ENCODE assay signal across 5 worm cellular contexts in the genomic region with DNA sequence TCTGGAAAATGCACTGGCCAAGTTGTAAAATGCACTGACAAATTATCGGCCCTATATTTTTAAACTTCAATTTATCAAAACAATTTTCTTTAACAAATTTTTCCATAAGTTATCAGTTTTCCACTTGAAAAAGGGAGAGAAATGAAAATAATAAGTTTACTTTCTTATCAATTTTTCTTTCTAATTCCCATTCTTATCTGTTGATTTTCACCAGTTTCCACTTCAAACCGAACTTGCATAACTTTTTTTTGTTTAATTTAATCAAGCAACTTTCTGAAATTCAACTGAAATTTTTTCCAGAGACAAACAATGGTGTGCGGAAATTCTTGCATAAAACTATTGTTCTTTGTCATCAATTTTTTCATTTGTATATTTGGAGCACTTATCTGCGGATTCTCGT.
TF ChIP-seq lines count a peak whose summit lies in the region.

tsp-9 (plus strand) TSS at position 301 of the 400 bp plus-strand sequence.

TF ChIP-seq in whole organism, L1 larva, 84 proteins besides CTCF, POLR2A, EP300 and RAD21:
- TF ChIP-seq vab-15 (tag; optimal IDR thresholded peaks at IDR 0.05; lab: Kevin White, UChicago) (no peak), elt-2 (tag; optimal IDR thresholded peaks at IDR 0.05; lab: Kevin White, UChicago) (peak; percentile 47), lin-35 (GFP tag; optimal IDR thresholded peaks at IDR 0.05; lab: Kevin White, UChicago) (peak in 1 of 2 experiments; percentile 25)
TF ChIP-seq in whole organism, L1 larva: peak in this region for 2.

TF ChIP-seq in whole organism, L2 larva, 48 proteins besides CTCF, POLR2A, EP300 and RAD21:
- peak; percentile 11 for TF ChIP-seq fos-1 (tag; optimal IDR thresholded peaks at IDR 0.05; lab: Kevin White, UChicago)
- TF ChIP-seq nhr-10 (tag; optimal IDR thresholded peaks at IDR 0.05; lab: Kevin White, UChicago): no peak

TF ChIP-seq in whole organism, L3 larva, 47 proteins besides CTCF, POLR2A, EP300 and RAD21:
- TF ChIP-seq elt-2 (tag; optimal IDR thresholded peaks at IDR 0.05; lab: Kevin White, UChicago): peak; percentile 64
- no peak for TF ChIP-seq ceh-9 (tag; optimal IDR thresholded peaks at IDR 0.05; lab: Kevin White, UChicago)
- no peak for TF ChIP-seq ama-1 (optimal IDR thresholded peaks at IDR 0.05; lab: Kevin White, UChicago)
- TF ChIP-seq mml-1 (tag; optimal IDR thresholded peaks at IDR 0.05; lab: Kevin White, UChicago): no peak
- no peak for TF ChIP-seq nfya-1 (tag; optimal IDR thresholded peaks at IDR 0.05; lab: Kevin White, UChicago; ENCODE audit: insufficient read depth)
- TF ChIP-seq nhr-25 (tag; optimal IDR thresholded peaks at IDR 0.05; lab: Kevin White, UChicago): no peak
- TF ChIP-seq pha-4 (tag; optimal IDR thresholded peaks at IDR 0.05; lab: Kevin White, UChicago): peak; percentile 17
TF ChIP-seq in whole organism, L3 larva: peak in this region for 2.

TF ChIP-seq in whole organism, L4 larva, 104 proteins besides CTCF, POLR2A, EP300 and RAD21:
- no peak for TF ChIP-seq daf-16 (GFP tag; optimal IDR thresholded peaks at IDR 0.05; lab: Kevin White, UChicago)
- TF ChIP-seq daf-16 (tag; optimal IDR thresholded peaks at IDR 0.05; lab: Kevin White, UChicago): peak; percentile 52
- peak; percentile 2 for TF ChIP-seq fkh-10 (GFP tag; optimal IDR thresholded peaks at IDR 0.05; lab: Kevin White, UChicago)
- TF ChIP-seq pqm-1 (tag; optimal IDR thresholded peaks at IDR 0.05; lab: Kevin White, UChicago): peak; percentile 47
- TF ChIP-seq unc-62 (GFP tag; optimal IDR thresholded peaks at IDR 0.05 in 1 of 2; lab: Kevin White, UChicago): peak in 1 of 2 experiments; percentile 42
- no peak for TF ChIP-seq unc-62 (tag; optimal IDR thresholded peaks at IDR 0.05; lab: Kevin White, UChicago)
- TF ChIP-seq egl-43 (GFP tag; IDR thresholded peaks at IDR 0.05; lab: Robert Waterston, UW): no peak

TF ChIP-seq in whole organism, young adult, 124 proteins besides CTCF, POLR2A, EP300 and RAD21:
- TF ChIP-seq K11D2.4 (GFP tag; IDR thresholded peaks at IDR 0.05; lab: Robert Waterston, UW) (no peak), nhr-80 (tag; optimal IDR thresholded peaks at IDR 0.05; lab: Kevin White, UChicago) (peak; percentile 15), F10E7.11 (tag; optimal IDR thresholded peaks at IDR 0.05; lab: Kevin White, UChicago) (no peak), atf-7 (tag; optimal IDR thresholded peaks at IDR 0.05; lab: Kevin White, UChicago) (no peak), Y53F4B.3 (GFP tag; IDR thresholded peaks at IDR 0.05; lab: Robert Waterston, UW) (no peak)
